Worm (Caenorhabditis elegans): ENCODE results near the gene F43C11.6.

Gene F43C11.6

DNA sequence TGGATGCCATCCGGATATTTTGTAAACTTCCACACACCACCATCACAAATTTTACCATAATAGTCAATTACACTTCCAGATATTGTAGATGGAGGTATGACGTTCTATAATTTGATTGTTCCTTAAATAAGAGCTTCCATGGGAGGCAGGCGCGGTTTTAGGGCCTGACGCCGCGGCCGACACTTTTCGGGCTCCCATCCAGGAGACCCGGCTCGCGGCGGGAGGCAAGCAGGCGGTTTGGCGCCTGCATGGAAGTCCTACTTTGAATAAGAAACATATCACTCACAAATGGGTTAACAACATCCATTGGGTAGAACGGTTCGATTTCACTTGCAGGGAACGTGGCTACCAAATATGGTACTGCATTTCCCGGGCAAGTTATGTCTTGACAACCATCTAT, 37.4 kb downstream of the F43C11.6 start:
- no peak for TF ChIP-seq ztf-3 (GFP tag; optimal IDR thresholded peaks at IDR 0.05)
- peak; percentile 55; the same call in 1 of the 2 replicates for TF ChIP-seq egrh-3 (GFP tag; IDR thresholded peaks at IDR 0.05)

DNA sequence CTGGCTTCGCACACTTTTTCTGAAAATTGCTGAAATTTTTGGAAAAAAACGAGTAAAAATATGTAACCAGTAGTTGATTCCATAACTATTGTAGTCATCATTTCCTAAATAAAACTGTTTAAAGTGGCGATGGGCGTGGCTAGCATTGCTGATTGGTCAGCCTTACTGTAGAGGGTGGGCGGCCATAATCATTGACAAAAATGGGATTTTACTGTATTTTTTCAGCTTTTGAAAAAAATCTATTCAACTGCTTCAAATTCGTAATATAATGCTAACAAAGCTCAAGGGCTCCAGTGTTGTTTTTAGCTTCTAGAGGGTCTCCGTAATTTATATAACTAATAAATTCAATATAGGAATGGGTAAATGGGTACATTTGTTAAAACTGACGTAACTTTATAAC, 37.9 kb downstream of the F43C11.6 start, which contains the start of gene F16G10.7:
TSS of gene F16G10.7 (minus strand) at position 101 of the 400 bp plus-strand sequence.
- TF ChIP-seq F39B2.1 (GFP tag; IDR thresholded peaks at IDR 0.05) (no peak), K12H6.12 (tag; optimal IDR thresholded peaks at IDR 0.05) (no peak), die-1 (tag; optimal IDR thresholded peaks at IDR 0.05) (no peak), lsl-1 (GFP tag; optimal IDR thresholded peaks at IDR 0.05) (no peak), ceh-79 (tag; optimal IDR thresholded peaks at IDR 0.05) (no peak), hrde-1 (tag; optimal IDR thresholded peaks at IDR 0.05; ENCODE audit: borderline replicate concordance) (no peak), lin-40 (tag; optimal IDR thresholded peaks at IDR 0.05) (no peak), F37B4.10 (GFP tag; IDR thresholded peaks at IDR 0.05) (no peak), aptf-2 (GFP tag; conservative IDR thresholded peaks at IDR 0.05) (no peak), F57C9.4 (tag; optimal IDR thresholded peaks at IDR 0.05) (no peak), ceh-100 (GFP tag; IDR thresholded peaks at IDR 0.05) (no peak), nhr-27 (tag; optimal IDR thresholded peaks at IDR 0.05) (no peak), T26A5.8 (tag; optimal IDR thresholded peaks at IDR 0.05) (no peak), gei-17 (GFP tag; optimal IDR thresholded peaks at IDR 0.05) (no peak), ZK185.1 (tag; optimal IDR thresholded peaks at IDR 0.05; ENCODE audit: poor library complexity, severe bottlenecking) (no peak), lag-1 (GFP tag; IDR thresholded peaks at IDR 0.05) (no peak)

DNA sequence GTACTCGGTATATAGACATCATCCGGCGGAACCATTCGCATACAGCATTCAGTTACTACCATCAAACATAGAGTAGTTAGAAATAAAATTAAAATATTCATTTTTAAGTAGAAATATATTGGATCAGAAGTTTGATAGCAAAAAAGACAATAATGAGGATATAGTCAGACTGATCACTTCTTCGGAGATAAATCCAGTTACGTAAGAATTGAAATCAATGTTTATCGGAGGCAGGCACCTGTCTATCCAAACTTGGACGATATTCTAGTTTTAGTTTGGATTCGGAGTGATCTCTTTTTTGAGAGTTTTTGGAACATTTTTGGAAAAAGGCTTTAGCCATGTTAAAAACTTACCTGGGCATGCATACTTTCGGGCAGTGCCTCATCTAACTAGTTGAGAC, 41.1 kb downstream of the F43C11.6 start, which contains the start of gene F16G10.8:
TSS of gene F16G10.8 (minus strand) at position 101 of the 400 bp plus-strand sequence.
- TF ChIP-seq madf-6 (GFP tag; IDR thresholded peaks at IDR 0.05) (no peak), ceh-91 (GFP tag; IDR thresholded peaks at IDR 0.05) (no peak), madf-10 (tag; optimal IDR thresholded peaks at IDR 0.05) (no peak), egl-44 (GFP tag; IDR thresholded peaks at IDR 0.05) (no peak)

ce11 chrII:2385495-2385894, 43.3 kb downstream of the F43C11.6 start, which contains the start of gene F16G10.9:
Gene F16G10.9 (minus strand): TSS chrII:2385595.
- TF ChIP-seq egl-18 (GFP tag; IDR thresholded peaks at IDR 0.05) (no peak), efl-1 (GFP tag; optimal IDR thresholded peaks at IDR 0.05) (no peak), nfyb-1 (GFP tag; IDR thresholded peaks at IDR 0.05) (no peak), ceh-40 (GFP tag; IDR thresholded peaks at IDR 0.05) (no peak), C06A6.2 (GFP tag; conservative IDR thresholded peaks at IDR 0.05) (no peak), tlf-1 (GFP tag; optimal IDR thresholded peaks at IDR 0.05) (no peak), F23B12.7 (tag; optimal IDR thresholded peaks at IDR 0.05; ENCODE audit: insufficient read depth) (no peak), B0261.1 (tag; optimal IDR thresholded peaks at IDR 0.05) (no peak), sptf-2 (GFP tag; optimal IDR thresholded peaks at IDR 0.05) (no peak), F10E7.11 (tag; optimal IDR thresholded peaks at IDR 0.05) (no peak), F22D6.2 (tag; optimal IDR thresholded peaks at IDR 0.05) (no peak), nhr-120 (GFP tag; IDR thresholded peaks at IDR 0.05) (no peak), F37B4.10 (GFP tag; IDR thresholded peaks at IDR 0.05) (no peak), ccch-3 (GFP tag; optimal IDR thresholded peaks at IDR 0.05) (no peak), ztf-28 (GFP tag; IDR thresholded peaks at IDR 0.05) (no peak), madf-10 (tag; optimal IDR thresholded peaks at IDR 0.05) (no peak), F57C9.4 (tag; optimal IDR thresholded peaks at IDR 0.05) (no peak), bed-1 (GFP tag; IDR thresholded peaks at IDR 0.05) (no peak), ceh-58 (GFP tag; IDR thresholded peaks at IDR 0.05) (no peak), ZK185.1 (tag; optimal IDR thresholded peaks at IDR 0.05; ENCODE audit: poor library complexity, severe bottlenecking) (no peak)
